Fruit fly (Drosophila melanogaster) whole organism, embryonic: ENCODE results near the gene yellow-f2.

Experiments used
- CG15479 ChIP-seq: fragments of 200-800 bp; sonication (Bioruptor generic); optimal IDR thresholded peaks from 3 replicates; lab custom pipeline; 2019; ENCODE audit warnings: missing biosample characterization, mild to moderate bottlenecking, missing genetic modification characterization, moderate library complexity
- CG5180 ChIP-seq: fragments of 200-800 bp; sonication (Bioruptor generic); optimal IDR thresholded peaks from 3 replicates; lab custom pipeline; 2017; ENCODE audit warnings: missing biosample characterization, missing genetic modification characterization, mild to moderate bottlenecking, moderate library complexity, missing genetic modification reagents
- Sox100B ChIP-seq: fragments of 200-800 bp; sonication (Bioruptor generic); optimal IDR thresholded peaks from 3 replicates; lab custom pipeline; 2018; ENCODE audit warnings: missing biosample characterization, mild to moderate bottlenecking, missing genetic modification characterization
- chm ChIP-seq: fragments of 200-800 bp; sonication (Bioruptor generic); IDR thresholded peaks from 2 replicates; pipeline ENCODE4 v1.3.6; 2022; ENCODE audit warnings: missing biosample characterization, missing genetic modification characterization
- crol ChIP-seq: fragments of 200-800 bp; sonication (Bioruptor generic); IDR thresholded peaks from 2 replicates; pipeline ENCODE4 v1.3.6; 2022; ENCODE audit warnings: missing biosample characterization, missing genetic modification characterization
- sisA ChIP-seq: fragments of 200-800 bp; sonication (Bioruptor generic); IDR thresholded peaks from 2 replicates; pipeline ENCODE4 v1.3.6; 2022; ENCODE audit warnings: missing biosample characterization, missing genetic modification characterization
- usp ChIP-seq: fragments of >200 bp; optimal IDR thresholded peaks from 2 replicates; lab custom pipeline; 2017; ENCODE audit warnings: missing biosample characterization, missing genetic modification characterization

DNA sequence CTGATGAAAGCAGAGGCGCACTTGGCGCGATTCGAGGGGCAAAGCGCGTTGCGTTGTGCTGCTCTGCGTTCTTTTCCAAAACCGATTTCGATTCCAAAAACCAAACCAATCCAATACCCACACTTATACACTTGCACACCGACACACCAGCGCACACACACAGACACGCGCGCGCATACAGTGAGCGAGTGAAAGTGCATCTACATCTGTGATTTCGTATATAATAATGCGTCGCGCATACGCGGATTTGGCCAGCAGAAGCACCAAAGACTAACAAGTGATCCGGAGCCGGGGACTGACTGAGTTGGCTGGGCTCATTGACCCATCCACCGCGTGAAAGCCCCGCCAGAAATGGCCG lies 3.3 kb upstream of the yellow-f2 start:
- TF ChIP-seq sisA (GFP tag; lab: Robert Waterston, UW) (no peak), crol (GFP tag; lab: Robert Waterston, UW) (no peak), usp (no peak), CG5180 (no peak), chm (GFP tag; lab: Robert Waterston, UW) (no peak), Sox100B (GFP tag; lab: Kevin White, UChicago) (no peak), CG15479 (GFP tag; lab: Kevin White, UChicago) (no peak)
